Worm (Caenorhabditis elegans) whole organism, L1 larva: ENCODE data around the gene srx-118.

Experiments
- ama-1 ChIP-seq: fragments of 150-350 bp; optimal IDR thresholded peaks from 2 replicates; lab custom pipeline; 2014
- ceh-88 ChIP-seq: fragments of 200-800 bp; sonication (Bioruptor generic); IDR thresholded peaks from 2 replicates; pipeline ENCODE4 v1.3.6; 2022; ENCODE audit warnings: missing genetic modification characterization, missing compliant biosample characterization
- elt-2 ChIP-seq: sonication (generic microtip); optimal IDR thresholded peaks from 2 replicates; lab custom pipeline; 2016; ENCODE audit warnings: missing genetic modification characterization, mild to moderate bottlenecking, inconsistent platforms, missing compliant biosample characterization, missing genetic modification reagents
- lsy-2 ChIP-seq, 2 experiments: fragments of 150-350 bp; optimal IDR thresholded peaks; 2 replicates each; lab custom pipeline; 2014; ENCODE audit warnings: missing biosample characterization in 2 of 2, missing genetic modification characterization in 2 of 2
- nhr-11 ChIP-seq: fragments of 150-350 bp; optimal IDR thresholded peaks from 2 replicates; lab custom pipeline; 2014; ENCODE audit warnings: missing biosample characterization, missing genetic modification characterization
- nhr-237 ChIP-seq: fragments of 150-350 bp; optimal IDR thresholded peaks from 2 replicates; lab custom pipeline; 2014; ENCODE audit warnings: missing biosample characterization, missing genetic modification characterization
- nhr-71 ChIP-seq: sonication (generic microtip); optimal IDR thresholded peaks from 2 replicates; lab custom pipeline; 2016; ENCODE audit warnings: mild to moderate bottlenecking, missing genetic modification characterization, moderate library complexity, missing compliant biosample characterization
- snpc-4 ChIP-seq: fragments of 150-350 bp; optimal IDR thresholded peaks from 2 replicates; lab custom pipeline; 2014; ENCODE audit warnings: missing biosample characterization, missing genetic modification characterization
- ztf-4 ChIP-seq: fragments of 150-350 bp; optimal IDR thresholded peaks from 2 replicates; lab custom pipeline; 2014; ENCODE audit warnings: missing biosample characterization, missing genetic modification characterization

- TF ChIP-seq elt-2 (tag; lab: Kevin White, UChicago), result no peak
- no peak for TF ChIP-seq nhr-11 (tag; lab: Kevin White, UChicago)
- TF ChIP-seq nhr-71 (tag; lab: Kevin White, UChicago), result no peak
- TF ChIP-seq ztf-4, result no peak
- no peak for TF ChIP-seq snpc-4 (tag; lab: Kevin White, UChicago)
- no peak for TF ChIP-seq nhr-237 (tag; lab: Kevin White, UChicago)
- TF ChIP-seq lsy-2 (tag; optimal IDR thresholded peaks at IDR 0.05; lab: Kevin White, UChicago), result no peak
- no peak for TF ChIP-seq ama-1
- TF ChIP-seq ceh-88 (GFP tag; lab: Robert Waterston, UW), result no peak
Measured at ce11 chrII:12547547-12547946, 21.9 kb downstream of the srx-118 start, which contains the start of gene F49C5.16.
